Worm (Caenorhabditis elegans): ENCODE measurements around the gene irk-1.

The irk-1 gene

ce11 chrX:6778014-6778413 is at the start of gene irk-1:
Gene irk-1, minus strand, starts transcription at chrX:6778114.
- TF ChIP-seq ztf-23 (GFP tag; IDR thresholded peaks at IDR 0.05): 0 out of 2 replicates have a peak, but pooled peaks have one; percentile 16
- TF ChIP-seq ref-1 (GFP tag; conservative IDR thresholded peaks at IDR 0.05): no peak

- TF ChIP-seq ztf-29 (GFP tag; IDR thresholded peaks at IDR 0.05): no peak
- no peak for TF ChIP-seq ref-1 (GFP tag; conservative IDR thresholded peaks at IDR 0.05)
- TF ChIP-seq T22C8.4 (GFP tag; IDR thresholded peaks at IDR 0.05): no peak
- TF ChIP-seq ztf-23 (GFP tag; IDR thresholded peaks at IDR 0.05): no peak
- no peak for TF ChIP-seq tab-1 (GFP tag; IDR thresholded peaks at IDR 0.05)
- no peak for TF ChIP-seq cog-1 (tag; optimal IDR thresholded peaks at IDR 0.05)
- no peak for TF ChIP-seq klf-2 (GFP tag; conservative IDR thresholded peaks at IDR 0.05)
- no peak for TF ChIP-seq flt-1 (GFP tag; IDR thresholded peaks at IDR 0.05)
- no peak for TF ChIP-seq med-1 (GFP tag; optimal IDR thresholded peaks at IDR 0.05; ENCODE audit: insufficient read depth)
Observed at ce11 chrX:6825840-6826239, 47.9 kb upstream of the irk-1 start, which contains the start of gene F41B4.1. Gene F41B4.1, minus strand, starts transcription at chrX:6825862.

ce11 chrX:6823218-6823979 is 45.5 kb upstream of the irk-1 start, which contains the start of gene gei-15:
Gene gei-15, minus strand, starts transcription at chrX:6823268.
- TF ChIP-seq flt-1 (GFP tag; IDR thresholded peaks at IDR 0.05) (no peak), cog-1 (tag; optimal IDR thresholded peaks at IDR 0.05) (no peak), med-1 (GFP tag; optimal IDR thresholded peaks at IDR 0.05; ENCODE audit: insufficient read depth) (no peak), ztf-23 (GFP tag; IDR thresholded peaks at IDR 0.05) (no peak), tab-1 (GFP tag; IDR thresholded peaks at IDR 0.05) (no peak), T22C8.4 (GFP tag; IDR thresholded peaks at IDR 0.05) (no peak), ref-1 (GFP tag; conservative IDR thresholded peaks at IDR 0.05) (no peak), ztf-29 (GFP tag; IDR thresholded peaks at IDR 0.05) (no peak), klf-2 (GFP tag; conservative IDR thresholded peaks at IDR 0.05) (no peak)

ce11 chrX:6822552-6822951 is 44.6 kb upstream of the irk-1 start:
- no peak for TF ChIP-seq ztf-29 (GFP tag; IDR thresholded peaks at IDR 0.05)
- no peak for TF ChIP-seq ref-1 (GFP tag; conservative IDR thresholded peaks at IDR 0.05)
- no peak for TF ChIP-seq klf-2 (GFP tag; conservative IDR thresholded peaks at IDR 0.05)
- TF ChIP-seq med-1 (GFP tag; optimal IDR thresholded peaks at IDR 0.05; ENCODE audit: insufficient read depth): no peak
- TF ChIP-seq cog-1 (tag; optimal IDR thresholded peaks at IDR 0.05): no peak

- TF ChIP-seq klf-2 (GFP tag; conservative IDR thresholded peaks at IDR 0.05) (no peak), flt-1 (GFP tag; IDR thresholded peaks at IDR 0.05) (no peak), ztf-23 (GFP tag; IDR thresholded peaks at IDR 0.05) (no peak), med-1 (GFP tag; optimal IDR thresholded peaks at IDR 0.05; ENCODE audit: insufficient read depth) (no peak), ztf-29 (GFP tag; IDR thresholded peaks at IDR 0.05) (no peak), cog-1 (tag; optimal IDR thresholded peaks at IDR 0.05) (no peak)
Observed at ce11 chrX:6819633-6820032, 41.7 kb upstream of the irk-1 start.

ce11 chrX:6819135-6819534 is 41.2 kb upstream of the irk-1 start:
- no peak for TF ChIP-seq T22C8.4 (GFP tag; IDR thresholded peaks at IDR 0.05)
- TF ChIP-seq cog-1 (tag; optimal IDR thresholded peaks at IDR 0.05): no peak
- no peak for TF ChIP-seq klf-2 (GFP tag; conservative IDR thresholded peaks at IDR 0.05)
- no peak for TF ChIP-seq ref-1 (GFP tag; conservative IDR thresholded peaks at IDR 0.05)
- no peak for TF ChIP-seq ztf-23 (GFP tag; IDR thresholded peaks at IDR 0.05)
- TF ChIP-seq tab-1 (GFP tag; IDR thresholded peaks at IDR 0.05): no peak
- TF ChIP-seq ztf-29 (GFP tag; IDR thresholded peaks at IDR 0.05): no peak
- TF ChIP-seq med-1 (GFP tag; optimal IDR thresholded peaks at IDR 0.05; ENCODE audit: insufficient read depth): no peak
- TF ChIP-seq flt-1 (GFP tag; IDR thresholded peaks at IDR 0.05): no peak

ce11 chrX:6818036-6818488 is 40.1 kb upstream of the irk-1 start, which contains the start of gene dhs-28:
Gene dhs-28, plus strand, starts transcription at chrX:6818438.
- no peak for TF ChIP-seq ref-1 (GFP tag; conservative IDR thresholded peaks at IDR 0.05)
- TF ChIP-seq ztf-29 (GFP tag; IDR thresholded peaks at IDR 0.05): no peak

ce11 chrX:6813025-6813424 is 35.1 kb upstream of the irk-1 start:
- TF ChIP-seq ref-1 (GFP tag; conservative IDR thresholded peaks at IDR 0.05) (no peak), med-1 (GFP tag; optimal IDR thresholded peaks at IDR 0.05; ENCODE audit: insufficient read depth) (no peak), tab-1 (GFP tag; IDR thresholded peaks at IDR 0.05) (no peak), ztf-29 (GFP tag; IDR thresholded peaks at IDR 0.05) (no peak), flt-1 (GFP tag; IDR thresholded peaks at IDR 0.05) (no peak), cog-1 (tag; optimal IDR thresholded peaks at IDR 0.05) (no peak), klf-2 (GFP tag; conservative IDR thresholded peaks at IDR 0.05) (no peak), ztf-23 (GFP tag; IDR thresholded peaks at IDR 0.05) (no peak)

ce11 chrX:6808640-6809039 is 30.7 kb upstream of the irk-1 start:
- TF ChIP-seq med-1 (GFP tag; optimal IDR thresholded peaks at IDR 0.05; ENCODE audit: insufficient read depth) (no peak), T22C8.4 (GFP tag; IDR thresholded peaks at IDR 0.05) (no peak), flt-1 (GFP tag; IDR thresholded peaks at IDR 0.05) (no peak), ztf-29 (GFP tag; IDR thresholded peaks at IDR 0.05) (no peak), tab-1 (GFP tag; IDR thresholded peaks at IDR 0.05) (no peak), cog-1 (tag; optimal IDR thresholded peaks at IDR 0.05) (no peak), ztf-23 (GFP tag; IDR thresholded peaks at IDR 0.05) (no peak), ref-1 (GFP tag; conservative IDR thresholded peaks at IDR 0.05) (no peak)

- TF ChIP-seq ztf-29 (GFP tag; IDR thresholded peaks at IDR 0.05) (no peak), tab-1 (GFP tag; IDR thresholded peaks at IDR 0.05) (no peak), cog-1 (tag; optimal IDR thresholded peaks at IDR 0.05) (no peak), ref-1 (GFP tag; conservative IDR thresholded peaks at IDR 0.05) (no peak), ztf-23 (GFP tag; IDR thresholded peaks at IDR 0.05) (no peak), flt-1 (GFP tag; IDR thresholded peaks at IDR 0.05) (no peak), med-1 (GFP tag; optimal IDR thresholded peaks at IDR 0.05; ENCODE audit: insufficient read depth) (no peak), T22C8.4 (GFP tag; IDR thresholded peaks at IDR 0.05) (no peak), klf-2 (GFP tag; conservative IDR thresholded peaks at IDR 0.05) (no peak)
Observed at ce11 chrX:6808239-6808638, 30.3 kb upstream of the irk-1 start.

All from whole organism, midembryonic.